Fruit fly (Drosophila melanogaster) whole organism: ENCODE results near the gene CG43931.

Experiments used
- CG8478 ChIP-seq: fragments of >200 bp; optimal IDR thresholded peaks from 2 replicates; lab custom pipeline; 2018; ENCODE audit warnings: inconsistent platforms
- Dll ChIP-seq: fragments of >200 bp; optimal IDR thresholded peaks from 2 replicates; lab custom pipeline; 2017
- EcR ChIP-seq, 2 experiments: fragments of >200 bp; optimal IDR thresholded peaks; 2 replicates each; lab custom pipeline; 2017; ENCODE audit warnings: missing biosample characterization in 2 of 2, missing genetic modification characterization in 2 of 2, missing genetic modification reagents in 2 of 2
- pan ChIP-seq: fragments of >200 bp; optimal IDR thresholded peaks from 2 replicates; lab custom pipeline; 2017
- psq ChIP-seq: fragments of >200 bp; optimal IDR thresholded peaks from 2 replicates; lab custom pipeline; 2017
- usp ChIP-seq: fragments of >200 bp; optimal IDR thresholded peaks from 2 replicates; lab custom pipeline; 2017; ENCODE audit warnings: missing biosample characterization, missing genetic modification characterization, mixed read lengths

Gene CG43931

dm6 chr3L:20897317-20897716 is at the start of gene CG43931, which contains the start of gene Sfp77F:
TSS of gene CG43931 (plus strand) at chr3L:20897557.
TSS of gene Sfp77F (minus strand) at chr3L:20897417.
- TF ChIP-seq psq (lab: Kevin White, UChicago) = no peak
- no peak for TF ChIP-seq pan
- no peak for TF ChIP-seq Dll (lab: Kevin White, UChicago)
- no peak for TF ChIP-seq EcR (GFP tag; optimal IDR thresholded peaks at IDR 0.05; lab: Kevin White, UChicago)
- no peak for TF ChIP-seq usp
- no peak for TF ChIP-seq CG8478 (lab: Kevin White, UChicago)

- TF ChIP-seq usp = no peak
- no peak for TF ChIP-seq psq (lab: Kevin White, UChicago)
- TF ChIP-seq EcR (GFP tag; optimal IDR thresholded peaks at IDR 0.05; lab: Kevin White, UChicago) = no peak
- no peak for TF ChIP-seq Dll (lab: Kevin White, UChicago)
- TF ChIP-seq CG8478 (lab: Kevin White, UChicago) = no peak
- no peak for TF ChIP-seq pan
Observed at dm6 chr3L:20848572-20848971, 48.8 kb upstream of the CG43931 start.

DNA sequence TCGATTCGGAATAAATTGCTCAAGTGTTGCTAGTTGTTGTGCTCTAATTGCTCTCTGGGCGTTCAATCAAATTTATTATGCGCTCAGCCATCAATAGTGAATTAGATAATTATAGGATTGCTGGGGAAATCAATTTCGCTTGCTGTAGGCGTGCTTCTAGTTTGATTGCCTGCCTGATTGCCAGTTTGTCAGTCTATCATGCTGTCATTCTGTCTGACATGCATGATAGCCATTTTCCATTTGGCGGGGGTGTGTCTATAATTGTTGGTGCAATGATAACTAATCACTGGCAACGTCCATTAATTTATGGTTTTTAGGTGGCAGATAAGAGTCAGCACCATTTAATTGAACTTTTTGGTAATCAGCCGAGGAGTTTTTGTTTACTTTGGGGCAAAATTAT is 39.7 kb upstream of the CG43931 start:
- TF ChIP-seq pan = no peak
- no peak for TF ChIP-seq EcR (GFP tag; optimal IDR thresholded peaks at IDR 0.05; lab: Kevin White, UChicago)
- no peak for TF ChIP-seq Dll (lab: Kevin White, UChicago)
- TF ChIP-seq usp = no peak
- TF ChIP-seq CG8478 (lab: Kevin White, UChicago) = no peak
- no peak for TF ChIP-seq psq (lab: Kevin White, UChicago)

dm6 chr3L:20868995-20869394 is 28.4 kb upstream of the CG43931 start:
- TF ChIP-seq Dll (lab: Kevin White, UChicago) (no peak), EcR (GFP tag; optimal IDR thresholded peaks at IDR 0.05; lab: Kevin White, UChicago) (no peak), usp (no peak), psq (lab: Kevin White, UChicago) (no peak), CG8478 (lab: Kevin White, UChicago) (no peak), pan (no peak)

dm6 chr3L:20883969-20884368 is 13.4 kb upstream of the CG43931 start:
- TF ChIP-seq EcR (GFP tag; optimal IDR thresholded peaks at IDR 0.05; lab: Kevin White, UChicago) = no peak
- TF ChIP-seq CG8478 (lab: Kevin White, UChicago) = no peak
- no peak for TF ChIP-seq Dll (lab: Kevin White, UChicago)
- TF ChIP-seq psq (lab: Kevin White, UChicago) = no peak
- TF ChIP-seq pan = no peak
- no peak for TF ChIP-seq usp

dm6 chr3L:20885172-20885571 is 12.2 kb upstream of the CG43931 start, which contains the start of gene CG32432:
TSS of gene CG32432 (minus strand) at chr3L:20885188.
- TF ChIP-seq psq (lab: Kevin White, UChicago) (no peak), CG8478 (lab: Kevin White, UChicago) (no peak), usp (no peak), Dll (lab: Kevin White, UChicago) (no peak), pan (no peak), EcR (GFP tag; optimal IDR thresholded peaks at IDR 0.05; lab: Kevin White, UChicago) (no peak)

- TF ChIP-seq EcR (GFP tag; optimal IDR thresholded peaks at IDR 0.05; lab: Kevin White, UChicago) (no peak), CG8478 (lab: Kevin White, UChicago) (no peak), Dll (lab: Kevin White, UChicago) (no peak), usp (no peak)
Observed at dm6 chr3L:20900996-20901395, 3.6 kb downstream of the CG43931 start.

- TF ChIP-seq Dll (lab: Kevin White, UChicago) (no peak), EcR (GFP tag; optimal IDR thresholded peaks at IDR 0.05; lab: Kevin White, UChicago) (no peak), pan (no peak), usp (no peak), CG8478 (lab: Kevin White, UChicago) (no peak), psq (lab: Kevin White, UChicago) (no peak)
Observed at dm6 chr3L:20905495-20905894, 8.1 kb downstream of the CG43931 start, which contains the start of gene CG11458. TSS of gene CG11458 (plus strand) at chr3L:20905795.

DNA sequence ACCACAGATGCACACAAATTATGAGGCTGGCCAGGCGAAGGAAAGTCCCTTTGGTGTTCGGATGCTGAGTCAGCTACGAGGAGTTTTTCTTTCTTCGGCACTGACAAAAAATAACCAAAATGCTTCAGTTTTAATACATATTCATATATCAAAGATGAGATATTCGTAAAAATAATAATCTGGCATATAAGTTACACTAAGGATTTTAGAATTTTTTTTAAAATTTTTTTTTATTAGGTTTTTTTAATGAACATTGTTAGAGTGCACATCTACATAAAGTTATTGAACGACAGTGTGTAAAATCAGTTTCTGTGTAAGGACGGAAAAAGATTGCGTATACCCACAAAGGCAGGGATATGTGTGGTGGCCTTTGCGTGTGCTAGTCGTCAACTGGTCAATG is 9.6 kb downstream of the CG43931 start:
- TF ChIP-seq EcR (GFP tag; optimal IDR thresholded peaks at IDR 0.05; lab: Kevin White, UChicago) = no peak

DNA sequence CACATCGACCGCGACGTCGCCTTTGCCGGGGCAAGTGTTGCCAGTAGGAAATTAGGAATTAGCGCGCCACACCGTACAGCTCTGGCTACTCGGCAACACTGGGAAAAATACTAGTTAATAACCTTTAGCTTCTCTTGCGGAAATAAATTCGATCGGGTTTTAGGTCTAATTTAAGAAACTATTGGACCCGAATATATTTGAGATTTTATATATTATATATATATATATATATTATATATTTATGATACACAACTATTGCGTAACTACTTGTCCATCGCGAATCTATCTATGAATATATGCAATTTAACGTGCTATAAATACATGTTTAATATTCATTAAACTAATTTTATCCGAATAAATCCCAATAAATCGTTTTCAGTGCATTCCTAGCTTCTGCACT is 17.0 kb downstream of the CG43931 start:
- TF ChIP-seq psq (lab: Kevin White, UChicago) (no peak), usp (no peak), pan (no peak)

DNA sequence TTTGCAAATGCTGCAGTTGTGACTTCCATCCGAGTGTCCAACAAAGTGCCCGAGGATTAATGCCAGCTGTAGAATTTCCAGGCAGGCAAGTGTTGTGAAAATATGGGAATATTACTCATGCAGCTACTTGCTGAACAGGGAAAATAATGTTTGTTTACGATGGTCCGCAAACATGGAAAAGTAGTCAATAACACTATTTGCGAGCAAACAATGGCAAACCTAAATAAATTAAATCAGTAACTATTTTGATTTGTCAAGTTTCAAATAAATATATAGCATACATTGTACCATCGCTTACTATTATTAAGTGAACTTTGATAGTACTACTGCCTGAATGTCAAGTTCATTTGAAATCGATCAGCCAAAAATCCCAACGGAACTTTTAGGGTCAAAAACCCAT is 17.8 kb downstream of the CG43931 start:
- TF ChIP-seq Dll (lab: Kevin White, UChicago) = no peak
- no peak for TF ChIP-seq usp
- no peak for TF ChIP-seq CG8478 (lab: Kevin White, UChicago)
- no peak for TF ChIP-seq psq (lab: Kevin White, UChicago)
- no peak for TF ChIP-seq EcR (GFP tag; optimal IDR thresholded peaks at IDR 0.05; lab: Kevin White, UChicago)
- TF ChIP-seq pan = no peak

dm6 chr3L:20917025-20917691 is 19.8 kb downstream of the CG43931 start:
- TF ChIP-seq Dll (lab: Kevin White, UChicago) (no peak), pan (no peak)

DNA sequence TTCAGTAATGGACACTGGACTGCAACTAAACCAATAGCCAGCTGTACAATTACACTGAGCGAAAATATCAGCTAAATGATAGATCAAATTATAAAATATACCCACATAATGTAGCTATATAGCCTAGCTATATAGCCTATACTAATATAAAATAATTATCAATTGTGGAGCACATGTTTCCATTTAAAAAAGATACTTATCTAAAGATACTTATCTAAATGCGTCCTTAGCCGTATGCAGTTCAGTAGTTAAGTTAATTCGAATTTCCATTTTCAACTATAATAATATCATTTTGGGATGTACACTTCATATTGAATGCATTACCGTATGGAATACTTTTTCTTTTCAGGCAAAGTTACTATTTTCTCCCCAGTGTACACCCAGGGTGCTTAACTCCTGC is 21.6 kb downstream of the CG43931 start:
- no peak for TF ChIP-seq psq (lab: Kevin White, UChicago)
- TF ChIP-seq CG8478 (lab: Kevin White, UChicago) = no peak
- TF ChIP-seq Dll (lab: Kevin White, UChicago) = no peak
- TF ChIP-seq EcR (GFP tag; optimal IDR thresholded peaks at IDR 0.05; lab: Kevin White, UChicago) = no peak
- TF ChIP-seq pan = no peak
- TF ChIP-seq usp = no peak
